Worm (Caenorhabditis elegans) whole organism, L3 larva: ENCODE results near the gene sru-40.

Experiments
- ama-1 ChIP-seq: fragments of 150-350 bp; optimal IDR thresholded peaks from 2 replicates; lab custom pipeline; 2018
- elt-1 ChIP-seq: fragments of 150-350 bp; optimal IDR thresholded peaks from 2 replicates; lab custom pipeline; 2014; ENCODE audit warnings: missing biosample characterization, missing genetic modification characterization
- fkh-2 ChIP-seq: fragments of 150-350 bp; optimal IDR thresholded peaks from 2 replicates; lab custom pipeline; 2014; ENCODE audit warnings: missing biosample characterization, missing genetic modification reagents, missing genetic modification characterization
- lin-39 ChIP-seq: fragments of 150-350 bp; optimal IDR thresholded peaks from 2 replicates; lab custom pipeline; 2018; ENCODE audit warnings: missing biosample characterization, missing genetic modification reagents, missing genetic modification characterization
- nfya-1 ChIP-seq: sonication (generic microtip); optimal IDR thresholded peaks from 2 replicates; lab custom pipeline; 2017; ENCODE audit warnings: missing genetic modification characterization, mild to moderate bottlenecking, missing compliant biosample characterization, antibody characterized with exemption, moderate library complexity; ENCODE audit not compliant: insufficient read depth
- nhr-77 ChIP-seq: fragments of 150-350 bp; optimal IDR thresholded peaks from 2 replicates; lab custom pipeline; 2014; ENCODE audit warnings: missing biosample characterization, missing genetic modification characterization
- unc-39 ChIP-seq: sonication (generic microtip); optimal IDR thresholded peaks from 4 replicates; lab custom pipeline; 2017; ENCODE audit warnings: missing biosample characterization, missing genetic modification characterization

- TF ChIP-seq ama-1 (lab: Kevin White, UChicago) (no peak), unc-39 (tag; lab: Kevin White, UChicago) (no peak), nfya-1 (tag; lab: Kevin White, UChicago) (no peak), elt-1 (tag; lab: Kevin White, UChicago) (no peak), nhr-77 (tag; lab: Kevin White, UChicago) (no peak), fkh-2 (tag; lab: Kevin White, UChicago) (no peak), lin-39 (tag; lab: Kevin White, UChicago) (no peak)
Observed at ce11 chrV:9821724-9822123, 12.1 kb downstream of the sru-40 start, which contains the start of gene str-193.
